Worm (Caenorhabditis elegans) whole organism, early embryonic: ENCODE measurements around the gene srh-72.

Experiments
- aly-1 ChIP-seq: sonication (generic microtip); optimal IDR thresholded peaks from 2 replicates; lab custom pipeline; 2016; ENCODE audit warnings: missing genetic modification characterization, missing compliant biosample characterization
- ama-1 ChIP-seq: fragments of 150-350 bp; optimal IDR thresholded peaks from 2 replicates; lab custom pipeline; 2014
- ceh-13 ChIP-seq: fragments of 200-800 bp; sonication (Bioruptor generic); optimal IDR thresholded peaks from 2 replicates; lab custom pipeline; 2018; ENCODE audit warnings: mild to moderate bottlenecking, missing genetic modification characterization, missing compliant biosample characterization
- ceh-36 ChIP-seq: sonication (generic microtip); optimal IDR thresholded peaks from 2 replicates; lab custom pipeline; 2016; ENCODE audit warnings: missing genetic modification characterization, inconsistent platforms, missing compliant biosample characterization
- ets-7 ChIP-seq: sonication (generic microtip); optimal IDR thresholded peaks from 2 replicates; lab custom pipeline; 2016; ENCODE audit warnings: missing genotype, missing genetic modification characterization, missing compliant biosample characterization
- flt-1 ChIP-seq: fragments of 200-800 bp; sonication (Bioruptor generic); IDR thresholded peaks from 2 replicates; pipeline ENCODE4 v1.3.6; 2022; ENCODE audit warnings: missing genetic modification characterization, missing compliant biosample characterization
- hmbx-1 ChIP-seq: sonication (generic microtip); optimal IDR thresholded peaks from 2 replicates; lab custom pipeline; 2016; ENCODE audit warnings: mild to moderate bottlenecking, missing genetic modification characterization, missing compliant biosample characterization
- pes-1 ChIP-seq: fragments of 200-800 bp; sonication (Bioruptor generic); IDR thresholded peaks from 2 replicates; pipeline ENCODE4 v1.3.6; 2022; ENCODE audit warnings: missing genetic modification reagents, missing genetic modification characterization, missing compliant biosample characterization
- scrt-1 ChIP-seq: fragments of 200-800 bp; sonication (Bioruptor generic); IDR thresholded peaks from 2 replicates; pipeline ENCODE4 v1.3.6; 2022; ENCODE audit warnings: missing genetic modification characterization, missing compliant biosample characterization
- sea-1 ChIP-seq: fragments of 200-800 bp; sonication (Bioruptor generic); conservative IDR thresholded peaks from 2 replicates; pipeline ENCODE4 v1.3.6; 2022; ENCODE audit warnings: missing genetic modification characterization, missing compliant biosample characterization
- tbx-11 ChIP-seq: fragments of 200-800 bp; sonication (Bioruptor generic); IDR thresholded peaks from 2 replicates; pipeline ENCODE4 v1.3.6; 2022; ENCODE audit warnings: missing genetic modification characterization, missing compliant biosample characterization
- tbx-37 ChIP-seq: fragments of 200-800 bp; sonication (Bioruptor generic); conservative IDR thresholded peaks from 2 replicates; pipeline ENCODE4 v1.3.6; 2022; ENCODE audit warnings: missing genetic modification reagents, missing genetic modification characterization, missing compliant biosample characterization

DNA sequence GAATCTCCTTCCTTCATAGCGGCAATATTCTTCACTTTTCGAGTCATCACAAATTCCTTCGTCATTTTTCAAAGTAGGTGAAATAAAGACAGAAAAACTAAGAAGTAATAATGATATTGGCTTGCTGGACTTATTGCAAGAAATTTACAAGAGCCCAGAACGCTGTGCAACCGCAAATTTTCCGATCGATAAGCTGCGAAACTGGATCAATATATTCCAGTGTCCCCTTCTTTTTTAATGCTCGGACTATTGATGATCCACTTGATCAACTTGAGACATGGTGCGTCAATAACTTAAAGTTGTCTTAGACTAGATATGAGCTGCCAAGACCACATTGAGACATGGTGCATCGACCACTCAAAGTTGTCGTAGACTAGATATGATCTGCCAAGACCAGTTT is 34.3 kb downstream of the srh-72 start, which contains the start of gene bath-33:
- no peak for TF ChIP-seq hmbx-1 (tag; lab: Kevin White, UChicago)
- TF ChIP-seq scrt-1 (GFP tag; lab: Robert Waterston, UW), result no peak
- no peak for TF ChIP-seq ama-1 (lab: Kevin White, UChicago)
- TF ChIP-seq ceh-13 (GFP tag; lab: Kevin White, UChicago), result no peak
- no peak for TF ChIP-seq tbx-37 (GFP tag; lab: Robert Waterston, UW)
- no peak for TF ChIP-seq tbx-11 (GFP tag; lab: Robert Waterston, UW)
- no peak for TF ChIP-seq pes-1 (GFP tag; lab: Robert Waterston, UW)
- TF ChIP-seq ets-7 (tag; lab: Kevin White, UChicago), result no peak
- no peak for TF ChIP-seq aly-1 (tag; lab: Kevin White, UChicago)
- no peak for TF ChIP-seq flt-1 (GFP tag; lab: Robert Waterston, UW)
- TF ChIP-seq ceh-36 (tag; lab: Kevin White, UChicago), result no peak
- TF ChIP-seq sea-1 (GFP tag; lab: Robert Waterston, UW), result no peak
